Fruit fly (Drosophila melanogaster): ENCODE results near the gene CG16721.

The CG16721 gene

dm6 chrX:5915752-5916493, 36.3 kb downstream of the CG16721 start (continued):
- TF ChIP-seq schlank (tag; optimal IDR thresholded peaks at IDR 0.05) (no peak), Hey (tag; optimal IDR thresholded peaks at IDR 0.05) (no peak), hb (GFP tag; IDR thresholded peaks at IDR 0.05; ENCODE audit: partially characterized antibody) (no peak), CTCF (GFP tag; optimal IDR thresholded peaks at IDR 0.05) (peak; percentile 77)

DNA sequence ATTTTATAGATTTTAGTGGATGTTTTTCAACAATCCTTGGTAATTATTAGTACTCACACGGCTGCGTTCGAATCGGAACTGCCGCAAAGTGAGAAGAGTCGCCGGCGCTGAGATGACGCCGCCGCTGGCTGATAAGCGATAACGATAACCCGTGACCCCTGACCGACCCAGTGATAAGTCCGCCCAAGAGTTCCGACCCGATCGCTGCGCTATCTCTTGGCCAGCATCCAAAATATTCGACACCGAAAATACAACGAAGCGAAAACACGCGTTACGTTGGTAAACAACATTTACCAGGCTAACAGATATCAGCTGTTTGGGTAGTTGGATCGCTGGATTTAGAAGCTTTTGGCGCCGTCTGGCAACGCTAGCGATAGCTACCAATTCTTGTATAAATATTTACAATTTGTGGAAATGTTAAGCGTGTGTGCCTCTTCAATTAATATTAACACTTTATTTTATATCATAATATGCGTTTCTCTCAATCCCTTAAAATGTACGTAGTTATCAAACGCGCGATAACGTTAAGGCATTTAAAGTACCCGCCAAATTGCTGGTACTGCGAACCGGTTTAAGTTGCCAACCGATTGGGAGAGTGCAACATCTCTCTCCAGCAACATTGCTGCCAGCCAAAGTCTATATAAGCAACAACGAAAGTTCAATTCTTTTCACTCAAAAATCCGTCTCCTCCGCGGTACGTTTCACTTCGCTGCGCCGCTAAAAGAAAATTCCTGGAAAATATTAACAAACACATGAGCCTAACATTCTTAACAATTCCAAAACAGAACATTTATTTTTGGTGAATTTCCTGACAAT, 37.0 kb downstream of the CG16721 start, which contains the start of the genes Shmt and CG3726:
TSS of gene Shmt (minus strand) at position 304 of the 816 bp plus-strand sequence.
TSS of gene CG3726 (plus strand) at position 604 of the 816 bp plus-strand sequence.
- TF ChIP-seq bbx (GFP tag; IDR thresholded peaks at IDR 0.05; ENCODE audit: partially characterized antibody) (peak; percentile 19; the same call in 1 of the 2 replicates), Hand (GFP tag; optimal IDR thresholded peaks at IDR 0.05) (no peak), CG12219 (GFP tag; optimal IDR thresholded peaks at IDR 0.05) (peak; percentile 10), amos (GFP tag; IDR thresholded peaks at IDR 0.05; ENCODE audit: partially characterized antibody) (peak; percentile 37; the same call in 1 of the 2 replicates), unpg (GFP tag; optimal IDR thresholded peaks at IDR 0.05) (peak; percentile 9), sna (GFP tag; IDR thresholded peaks at IDR 0.05; ENCODE audit: partially characterized antibody) (no peak), CG15269 (tag; optimal IDR thresholded peaks at IDR 0.05) (peak; percentile 8), CG8290 (GFP tag; optimal IDR thresholded peaks at IDR 0.05) (no peak), CG8290 (tag; optimal IDR thresholded peaks at IDR 0.05) (peak in 1 of 2 experiments; percentile 40), CG11504 (tag; optimal IDR thresholded peaks at IDR 0.05) (peak; percentile 100), CG12769 (tag; optimal IDR thresholded peaks at IDR 0.05) (peak; percentile 49), CG3847 (GFP tag; IDR thresholded peaks at IDR 0.05) (peak; percentile 41; the same call in 1 of the 2 replicates), CrebB (tag; optimal IDR thresholded peaks at IDR 0.05) (peak; percentile 24), hkb (optimal IDR thresholded peaks at IDR 0.05) (peak; percentile 1), hkb (GFP tag; IDR thresholded peaks at IDR 0.05) (no peak), Stat92E (GFP tag; optimal IDR thresholded peaks at IDR 0.05) (peak in 1 of 3 experiments; percentile 36), Ravus (GFP tag; IDR thresholded peaks at IDR 0.05) (no peak), sisA (GFP tag; IDR thresholded peaks at IDR 0.05) (no peak), CG8924 (tag; optimal IDR thresholded peaks at IDR 0.05) (peak; percentile 9), HLH54F (GFP tag; optimal IDR thresholded peaks at IDR 0.05) (no peak), MTF-1 (GFP tag; optimal IDR thresholded peaks at IDR 0.05; ENCODE audit: borderline replicate concordance) (no peak), caup (GFP tag; optimal IDR thresholded peaks at IDR 0.05; ENCODE audit: severe bottlenecking) (peak; percentile 9), Dek (tag; optimal IDR thresholded peaks at IDR 0.05) (no peak), CG31441 (GFP tag; IDR thresholded peaks at IDR 0.05) (no peak), chm (GFP tag; IDR thresholded peaks at IDR 0.05) (peak; percentile 42; the same call in 1 of the 2 replicates), CG2678 (tag; optimal IDR thresholded peaks at IDR 0.05) (peak; percentile 10), grau (tag; optimal IDR thresholded peaks at IDR 0.05) (peak; percentile 11), CG17359 (tag; optimal IDR thresholded peaks at IDR 0.05) (no peak), MBD-R2 (GFP tag; IDR thresholded peaks at IDR 0.05) (peak; percentile 22), nom (GFP tag; optimal IDR thresholded peaks at IDR 0.05) (peak; percentile 57), phol (tag; optimal IDR thresholded peaks at IDR 0.05) (no peak), Jarid2 (GFP tag; optimal IDR thresholded peaks at IDR 0.05) (peak; percentile 87), Bgb (GFP tag; IDR thresholded peaks at IDR 0.05; ENCODE audit: partially characterized antibody) (peak; percentile 34; the same call in 1 of the 2 replicates), CG12236 (GFP tag; optimal IDR thresholded peaks at IDR 0.05) (peak; percentile 26), CG1024 (GFP tag; IDR thresholded peaks at IDR 0.05) (no peak), CG6689 (GFP tag; IDR thresholded peaks at IDR 0.05) (no peak), z (GFP tag; IDR thresholded peaks at IDR 0.05) (peak; percentile 68; the same call in 1 of the 3 replicates), Trl (optimal IDR thresholded peaks at IDR 0.05) (peak; percentile 29 to 30), Trl (GFP tag; optimal IDR thresholded peaks at IDR 0.05) (no peak), Abd-B (GFP tag; optimal IDR thresholded peaks at IDR 0.05) (no peak), Hmr (GFP tag; optimal IDR thresholded peaks at IDR 0.05) (peak; percentile 24)
